Fruit fly (Drosophila melanogaster): ENCODE measurements around the gene Dora.

Gene Dora

DNA sequence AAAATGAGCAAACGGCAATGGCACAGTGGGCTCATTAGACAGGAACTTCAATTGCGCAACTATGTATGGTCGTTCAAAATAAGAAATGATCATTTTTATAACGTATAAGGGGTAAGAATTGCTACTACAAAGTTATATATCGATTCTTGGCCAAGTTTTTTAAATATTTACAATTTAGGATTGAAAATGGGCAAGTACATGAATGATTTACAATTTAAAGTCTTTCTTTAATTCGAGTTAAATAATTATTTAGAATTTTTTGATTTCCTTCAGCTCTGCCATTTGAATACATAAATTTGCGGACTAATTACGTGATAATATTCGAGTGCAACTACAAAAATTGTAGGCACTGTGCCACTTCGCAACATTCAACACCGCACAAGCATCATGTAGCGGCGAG, 61.0 kb downstream of the Dora start (continued):
- TF ChIP-seq Blimp-1 (GFP tag; optimal IDR thresholded peaks at IDR 0.05) = no peak
- peak; percentile 56 for TF ChIP-seq Lpt (GFP tag; optimal IDR thresholded peaks at IDR 0.05)
- peak; percentile 68 for TF ChIP-seq Sox14 (GFP tag; optimal IDR thresholded peaks at IDR 0.05)
- peak; percentile 39 for TF ChIP-seq Ets21C (GFP tag; optimal IDR thresholded peaks at IDR 0.05)
- TF ChIP-seq CG6808 (GFP tag; optimal IDR thresholded peaks at IDR 0.05) = peak; percentile 69
- TF ChIP-seq CG8119 (GFP tag; IDR thresholded peaks at IDR 0.05) = peak; percentile 79
- peak; percentile 5 for TF ChIP-seq CG9139 (GFP tag; optimal IDR thresholded peaks at IDR 0.05)
- peak; percentile 70 for TF ChIP-seq fd59A (GFP tag; optimal IDR thresholded peaks at IDR 0.05)
- TF ChIP-seq net (GFP tag; optimal IDR thresholded peaks at IDR 0.05) = peak; percentile 63
- peak; percentile 76 for TF ChIP-seq topi (GFP tag; optimal IDR thresholded peaks at IDR 0.05)
- no peak for TF ChIP-seq Hr38 (GFP tag; optimal IDR thresholded peaks at IDR 0.05)
- TF ChIP-seq CG32006 (GFP tag; optimal IDR thresholded peaks at IDR 0.05) = peak; percentile 89
- TF ChIP-seq lz (GFP tag; optimal IDR thresholded peaks at IDR 0.05) = peak; percentile 72
- peak; percentile 79 for TF ChIP-seq CG4318 (GFP tag; optimal IDR thresholded peaks at IDR 0.05)
- peak; percentile 95 for TF ChIP-seq Eip78C (GFP tag)
- peak; percentile 88 for TF ChIP-seq svp (GFP tag)
- TF ChIP-seq fd85E (GFP tag; optimal IDR thresholded peaks at IDR 0.05) = no peak
- peak; percentile 47 for TF ChIP-seq CG16779 (tag; optimal IDR thresholded peaks at IDR 0.05)
- peak; percentile 70 for TF ChIP-seq spab (GFP tag; optimal IDR thresholded peaks at IDR 0.05)
- TF ChIP-seq CG10669 (GFP tag; optimal IDR thresholded peaks at IDR 0.05) = peak; percentile 58

DNA sequence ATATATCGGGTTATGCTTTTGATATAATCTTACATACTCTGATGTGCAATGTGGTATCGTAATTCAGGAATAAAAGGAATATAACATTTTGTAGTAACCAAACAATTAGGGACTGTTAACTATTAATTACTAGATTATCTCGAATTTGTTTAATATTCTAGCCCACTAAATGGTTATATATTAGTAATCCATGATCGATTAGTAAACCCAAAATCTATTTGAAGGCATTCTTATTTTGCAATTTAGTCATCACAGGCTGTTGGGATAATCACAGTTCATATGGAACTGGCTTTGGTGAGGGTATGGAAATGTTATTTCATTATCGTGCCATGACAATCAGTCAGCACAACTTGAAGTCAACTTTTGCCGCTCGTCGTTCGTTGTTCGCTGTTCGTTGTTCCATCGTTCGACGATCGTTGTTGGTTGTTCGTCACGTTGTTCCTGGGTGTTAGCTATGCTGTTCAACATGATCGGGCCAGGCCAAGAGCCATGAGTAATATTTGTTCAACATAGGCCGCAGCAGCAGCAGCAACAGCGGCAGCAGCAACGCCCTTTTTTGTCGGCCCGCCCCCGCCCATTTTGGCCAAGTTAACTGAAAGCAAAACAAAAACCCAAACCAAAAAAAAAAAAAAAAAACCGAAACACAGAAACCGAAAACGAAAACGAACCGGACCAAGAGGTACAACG, 62.1 kb downstream of the Dora start:
- TF ChIP-seq eg (GFP tag; IDR thresholded peaks at IDR 0.05) (peak; percentile 47; the same call in 2 of the 3 replicates), fkh (GFP tag; optimal IDR thresholded peaks at IDR 0.05) (no peak), Eip78C (GFP tag) (peak; percentile 76), Ets21C (GFP tag; optimal IDR thresholded peaks at IDR 0.05) (no peak), Blimp-1 (GFP tag; optimal IDR thresholded peaks at IDR 0.05) (no peak), CG10669 (GFP tag; optimal IDR thresholded peaks at IDR 0.05) (peak; percentile 6), topi (GFP tag; optimal IDR thresholded peaks at IDR 0.05) (peak; percentile 37), CG6276 (GFP tag; optimal IDR thresholded peaks at IDR 0.05) (no peak), CG6163 (GFP tag; IDR thresholded peaks at IDR 0.05) (peak; percentile 47; the same call in 2 of the 3 replicates), svp (GFP tag) (peak; percentile 69), Sox102F (GFP tag; optimal IDR thresholded peaks at IDR 0.05) (no peak), CG32006 (GFP tag; optimal IDR thresholded peaks at IDR 0.05) (peak; percentile 12), CG31627 (GFP tag; optimal IDR thresholded peaks at IDR 0.05) (peak; percentile 12), Hr4 (GFP tag; optimal IDR thresholded peaks at IDR 0.05) (peak; percentile 4), CG8119 (GFP tag; IDR thresholded peaks at IDR 0.05) (0 out of 3 replicates have a peak, but pooled peaks have one; percentile 27), dsx (GFP tag; optimal IDR thresholded peaks at IDR 0.05; ENCODE audit: poor library complexity, severe bottlenecking) (no peak), vri (GFP tag; optimal IDR thresholded peaks at IDR 0.05) (no peak), acj6 (GFP tag; optimal IDR thresholded peaks at IDR 0.05) (no peak), CG10631 (GFP tag; optimal IDR thresholded peaks at IDR 0.05) (peak; percentile 19), CG3032 (tag; optimal IDR thresholded peaks at IDR 0.05) (peak; percentile 4), Met (GFP tag; optimal IDR thresholded peaks at IDR 0.05) (peak; percentile 29), Gug (GFP tag; IDR thresholded peaks at IDR 0.05) (0 out of 2 replicates have a peak, but pooled peaks have one; percentile 10), fd59A (GFP tag; optimal IDR thresholded peaks at IDR 0.05) (no peak), lz (GFP tag; optimal IDR thresholded peaks at IDR 0.05) (peak; percentile 9), esn (GFP tag; optimal IDR thresholded peaks at IDR 0.05) (peak; percentile 32), Hr39 (GFP tag; optimal IDR thresholded peaks at IDR 0.05) (peak; percentile 21), Smox (GFP tag; optimal IDR thresholded peaks at IDR 0.05) (peak; percentile 31), Sox15 (GFP tag; optimal IDR thresholded peaks at IDR 0.05) (no peak), pdm3 (GFP tag; optimal IDR thresholded peaks at IDR 0.05) (no peak), CG1621 (tag; optimal IDR thresholded peaks at IDR 0.05) (no peak)
